Worm (Caenorhabditis elegans) whole organism, L1 larva: ENCODE results near the gene C32D5.14.

Experiments
- Y116A8C.19 ChIP-seq: sonication (generic microtip); optimal IDR thresholded peaks from 2 replicates; lab custom pipeline; 2016; ENCODE audit warnings: missing compliant biosample characterization, missing genetic modification characterization, borderline replicate concordance
- alr-1 ChIP-seq: fragments of 200-800 bp; sonication (Bioruptor generic); optimal IDR thresholded peaks from 2 replicates; lab custom pipeline; 2018; ENCODE audit warnings: borderline replicate concordance, mild to moderate bottlenecking, missing genetic modification characterization, missing compliant biosample characterization
- blmp-1 ChIP-seq: fragments of 150-350 bp; optimal IDR thresholded peaks from 2 replicates; lab custom pipeline; 2014; ENCODE audit warnings: missing biosample characterization, missing genetic modification characterization
- ceh-8 ChIP-seq: fragments of 200-800 bp; sonication (Bioruptor generic); optimal IDR thresholded peaks from 2 replicates; lab custom pipeline; 2018; ENCODE audit warnings: mild to moderate bottlenecking, missing genetic modification characterization, moderate library complexity, missing compliant biosample characterization
- ceh-82 ChIP-seq, 3 experiments: fragments of 150-350 bp in 1 of 3; sonication (generic microtip) in 2 of 3; optimal IDR thresholded peaks; 2 replicates each; lab custom pipeline; 2014 to 2017; ENCODE audit warnings: missing biosample characterization in 3 of 3, missing genetic modification characterization in 3 of 3
- ceh-88 ChIP-seq: fragments of 200-800 bp; sonication (Bioruptor generic); IDR thresholded peaks from 2 replicates; pipeline ENCODE4 v1.3.6; 2022; ENCODE audit warnings: missing genetic modification characterization, missing compliant biosample characterization
- ces-1 ChIP-seq: fragments of 150-350 bp; optimal IDR thresholded peaks from 2 replicates; lab custom pipeline; 2014; ENCODE audit warnings: missing biosample characterization, missing genetic modification reagents, missing genetic modification characterization
- dsc-1 ChIP-seq: sonication (generic microtip); optimal IDR thresholded peaks from 2 replicates; lab custom pipeline; 2016; ENCODE audit warnings: mild to moderate bottlenecking, missing genetic modification characterization, missing compliant biosample characterization
- efl-1 ChIP-seq, 4 experiments: fragments of 150-350 bp; optimal IDR thresholded peaks in 3 of 4; peaks in 1 of 4; 1 replicate in 1 of 4; 2 replicates in 3 of 4; lab custom pipeline; 2014; ENCODE audit warnings: missing biosample characterization in 2 of 4, missing genetic modification characterization in 2 of 4, missing genetic modification reagents in 2 of 4
- efl-3 ChIP-seq: fragments of 200-800 bp; sonication (Bioruptor generic); optimal IDR thresholded peaks from 2 replicates; lab custom pipeline; 2018; ENCODE audit warnings: mild to moderate bottlenecking, missing genetic modification characterization, missing compliant biosample characterization
- egl-13 ChIP-seq: sonication (generic microtip); optimal IDR thresholded peaks from 2 replicates; lab custom pipeline; 2016; ENCODE audit warnings: missing genotype, missing genetic modification reagents, missing genetic modification characterization, missing compliant biosample characterization
- elt-3 ChIP-seq, 6 experiments: fragments of 150-350 bp in 1 of 6; sonication (generic microtip); optimal IDR thresholded peaks; 2 replicates each; lab custom pipeline; 2017 to 2018; ENCODE audit warnings: missing biosample characterization in 6 of 6, missing genetic modification characterization in 6 of 6, inconsistent platforms in 1 of 6
- ets-5 ChIP-seq: fragments of 200-800 bp; sonication (Bioruptor generic); IDR thresholded peaks from 2 replicates; pipeline ENCODE4 v1.3.6; 2022; ENCODE audit warnings: missing genetic modification characterization, missing compliant biosample characterization
- fkh-10 ChIP-seq: sonication (generic microtip); optimal IDR thresholded peaks from 2 replicates; lab custom pipeline; 2017; ENCODE audit warnings: missing biosample characterization, missing genetic modification reagents, missing genetic modification characterization
- fkh-4 ChIP-seq: sonication (generic microtip); optimal IDR thresholded peaks from 2 replicates; lab custom pipeline; 2016; ENCODE audit warnings: missing compliant biosample characterization, missing genetic modification characterization, borderline replicate concordance
- fkh-8 ChIP-seq: sonication (generic microtip); optimal IDR thresholded peaks from 2 replicates; lab custom pipeline; 2016; ENCODE audit warnings: mild to moderate bottlenecking, missing genetic modification characterization, missing compliant biosample characterization
- grh-1 ChIP-seq: fragments of 200-800 bp; sonication (Bioruptor generic); IDR thresholded peaks from 2 replicates; pipeline ENCODE4 v1.3.6; 2022; ENCODE audit warnings: missing genetic modification reagents, missing genetic modification characterization, missing compliant biosample characterization
- hlh-4 ChIP-seq: sonication (generic microtip); optimal IDR thresholded peaks from 2 replicates; lab custom pipeline; 2016; ENCODE audit warnings: mild to moderate bottlenecking, missing genetic modification characterization, missing compliant biosample characterization
- isw-1 ChIP-seq: fragments of 200-800 bp; sonication (Bioruptor generic); IDR thresholded peaks from 2 replicates; pipeline ENCODE4 v1.3.6; 2022; ENCODE audit warnings: missing genetic modification characterization, missing compliant biosample characterization
- jun-1 ChIP-seq: fragments of 150-350 bp; optimal IDR thresholded peaks from 2 replicates; lab custom pipeline; 2014; ENCODE audit warnings: missing biosample characterization, missing genetic modification reagents, missing genetic modification characterization
- lin-13 ChIP-seq: fragments of 150-350 bp; optimal IDR thresholded peaks from 2 replicates; lab custom pipeline; 2014; ENCODE audit warnings: missing biosample characterization, missing genetic modification reagents, missing genetic modification characterization
- lin-14 ChIP-seq: fragments of 200-800 bp; sonication (Bioruptor generic); optimal IDR thresholded peaks from 2 replicates; lab custom pipeline; 2018; ENCODE audit warnings: mild to moderate bottlenecking, missing genetic modification characterization, moderate library complexity, missing compliant biosample characterization
- lin-39 ChIP-seq: fragments of 150-350 bp; optimal IDR thresholded peaks from 2 replicates; lab custom pipeline; 2014; ENCODE audit warnings: missing biosample characterization, missing genetic modification reagents, missing genetic modification characterization
- lsy-2 ChIP-seq, 2 experiments: fragments of 150-350 bp; optimal IDR thresholded peaks; 2 replicates each; lab custom pipeline; 2014; ENCODE audit warnings: missing biosample characterization in 2 of 2, missing genetic modification characterization in 2 of 2
- mab-9 ChIP-seq: fragments of 200-800 bp; sonication (Bioruptor generic); IDR thresholded peaks from 2 replicates; pipeline ENCODE4 v1.3.6; 2022; ENCODE audit warnings: missing genetic modification reagents, missing genetic modification characterization, missing compliant biosample characterization
- mdl-1 ChIP-seq, 2 experiments: fragments of 150-350 bp; optimal IDR thresholded peaks; 2 replicates each; lab custom pipeline; 2014 to 2017; ENCODE audit warnings: missing biosample characterization in 2 of 2, missing genetic modification characterization in 2 of 2, inconsistent platforms in 1 of 2
- mep-1 ChIP-seq: fragments of 150-350 bp; optimal IDR thresholded peaks from 2 replicates; lab custom pipeline; 2014; ENCODE audit warnings: missing biosample characterization, missing genetic modification characterization
- nhr-11 ChIP-seq: fragments of 150-350 bp; optimal IDR thresholded peaks from 2 replicates; lab custom pipeline; 2014; ENCODE audit warnings: missing biosample characterization, missing genetic modification characterization
- nhr-20 ChIP-seq: sonication (generic microtip); optimal IDR thresholded peaks from 2 replicates; lab custom pipeline; 2016; ENCODE audit warnings: mild to moderate bottlenecking, missing genetic modification characterization, missing compliant biosample characterization
- nhr-71 ChIP-seq: sonication (generic microtip); optimal IDR thresholded peaks from 2 replicates; lab custom pipeline; 2016; ENCODE audit warnings: mild to moderate bottlenecking, missing genetic modification characterization, moderate library complexity, missing compliant biosample characterization
- nhr-77 ChIP-seq: fragments of 150-350 bp; optimal IDR thresholded peaks from 2 replicates; lab custom pipeline; 2014; ENCODE audit warnings: missing biosample characterization, missing genetic modification characterization
- pag-3 ChIP-seq: sonication (generic microtip); optimal IDR thresholded peaks from 2 replicates; lab custom pipeline; 2017; ENCODE audit warnings: missing genetic modification characterization, mild to moderate bottlenecking, missing compliant biosample characterization, antibody characterized with exemption, borderline replicate concordance; ENCODE audit not compliant: insufficient read depth
- pax-3 ChIP-seq: fragments of 200-800 bp; sonication (Bioruptor generic); optimal IDR thresholded peaks from 2 replicates; lab custom pipeline; 2018; ENCODE audit warnings: mild to moderate bottlenecking, missing genetic modification characterization, moderate library complexity, missing compliant biosample characterization
- rnt-1 ChIP-seq: sonication (generic microtip); optimal IDR thresholded peaks from 2 replicates; lab custom pipeline; 2016; ENCODE audit warnings: mild to moderate bottlenecking, missing genetic modification characterization, moderate library complexity, missing compliant biosample characterization
- skn-1 ChIP-seq: fragments of 150-350 bp; optimal IDR thresholded peaks from 2 replicates; lab custom pipeline; 2014; ENCODE audit warnings: missing biosample characterization, missing genetic modification characterization
- snu-23 ChIP-seq: sonication (generic microtip); optimal IDR thresholded peaks from 2 replicates; lab custom pipeline; 2016; ENCODE audit warnings: missing genetic modification characterization, missing compliant biosample characterization
- swsn-7 ChIP-seq: sonication (generic microtip); optimal IDR thresholded peaks from 2 replicates; lab custom pipeline; 2016; ENCODE audit warnings: missing genetic modification characterization, missing compliant biosample characterization
- tbx-2 ChIP-seq: sonication (generic microtip); optimal IDR thresholded peaks from 2 replicates; lab custom pipeline; 2016; ENCODE audit warnings: missing genetic modification characterization, missing compliant biosample characterization
- xbp-1 ChIP-seq: sonication (generic microtip); optimal IDR thresholded peaks from 2 replicates; lab custom pipeline; 2016; ENCODE audit warnings: missing genetic modification characterization, missing compliant biosample characterization
- zag-1 ChIP-seq: fragments of 150-350 bp; optimal IDR thresholded peaks from 2 replicates; lab custom pipeline; 2014; ENCODE audit warnings: missing biosample characterization, missing genetic modification characterization
- zip-4 ChIP-seq: fragments of 200-800 bp; sonication (Bioruptor generic); optimal IDR thresholded peaks from 2 replicates; lab custom pipeline; 2018; ENCODE audit warnings: mild to moderate bottlenecking, missing genetic modification characterization, moderate library complexity, missing compliant biosample characterization

The C32D5.14 gene

ce11 chrII:6294261-6294660, 41.0 kb upstream of the C32D5.14 start, which contains the start of gene mps-1:
Gene mps-1, minus strand, starts transcription at chrII:6294361.
- TF ChIP-seq dsc-1: peak; percentile 27
- TF ChIP-seq mep-1 (tag; lab: Kevin White, UChicago): no peak
- TF ChIP-seq fkh-4 (tag; lab: Kevin White, UChicago): no peak
- peak; percentile 51 for TF ChIP-seq fkh-8 (tag; lab: Kevin White, UChicago)
- TF ChIP-seq, all 84 proteins: peak for 2

- no peak for TF ChIP-seq nhr-11 (tag; lab: Kevin White, UChicago)
- TF ChIP-seq fkh-10 (GFP tag; lab: Kevin White, UChicago): no peak
- TF ChIP-seq alr-1 (tag; lab: Kevin White, UChicago): no peak
- peak; percentile 43 for TF ChIP-seq nhr-71 (tag; lab: Kevin White, UChicago)
- no peak for TF ChIP-seq tbx-2 (tag; lab: Kevin White, UChicago)
- TF ChIP-seq nhr-77: no peak
- no peak for TF ChIP-seq ceh-8 (GFP tag; lab: Kevin White, UChicago)
- no peak for TF ChIP-seq lin-39
- TF ChIP-seq grh-1 (GFP tag; lab: Robert Waterston, UW): no peak
- TF ChIP-seq mab-9: no peak
- no peak for TF ChIP-seq ceh-82 (tag; optimal IDR thresholded peaks at IDR 0.05; lab: Kevin White, UChicago)
- TF ChIP-seq skn-1 (tag; lab: Kevin White, UChicago): no peak
- peak in 1 of 2 experiments; percentile 2 for TF ChIP-seq lsy-2 (tag; optimal IDR thresholded peaks at IDR 0.05; lab: Kevin White, UChicago)
- TF ChIP-seq hlh-4 (tag; lab: Kevin White, UChicago): no peak
- no peak for TF ChIP-seq zag-1 (tag; lab: Kevin White, UChicago)
- no peak for TF ChIP-seq blmp-1 (tag; lab: Kevin White, UChicago)
- TF ChIP-seq jun-1: no peak
- no peak for TF ChIP-seq efl-3 (GFP tag; lab: Kevin White, UChicago)
- TF ChIP-seq ceh-88 (GFP tag; lab: Robert Waterston, UW): no peak
- peak; percentile 89 for TF ChIP-seq lin-14 (GFP tag; lab: Kevin White, UChicago)
- TF ChIP-seq egl-13 (tag; lab: Kevin White, UChicago): no peak
- TF ChIP-seq isw-1 (GFP tag; lab: Robert Waterston, UW): no peak
- TF ChIP-seq nhr-20: no peak
- TF ChIP-seq xbp-1 (tag; lab: Kevin White, UChicago): no peak
- TF ChIP-seq zip-4 (GFP tag; lab: Kevin White, UChicago): no peak
- no peak for TF ChIP-seq efl-1 (optimal IDR thresholded peaks at IDR 0.05; lab: Kevin White, UChicago)
- peak in 1 of 2 experiments; percentile 92 for TF ChIP-seq efl-1 (GFP tag; optimal IDR thresholded peaks at IDR 0.05 in 1 of 2; lab: Kevin White, UChicago)
- no peak for TF ChIP-seq elt-3 (tag; optimal IDR thresholded peaks at IDR 0.05; lab: Kevin White, UChicago)
- no peak for TF ChIP-seq pax-3 (tag; lab: Kevin White, UChicago)
- TF ChIP-seq rnt-1: peak; percentile 50
- TF ChIP-seq dsc-1: peak; percentile 34
- no peak for TF ChIP-seq lin-13
- TF ChIP-seq mdl-1 (tag; optimal IDR thresholded peaks at IDR 0.05; lab: Kevin White, UChicago): peak in 1 of 2 experiments; percentile 0
- TF ChIP-seq swsn-7: no peak
- no peak for TF ChIP-seq ces-1 (GFP tag; lab: Kevin White, UChicago)
- peak; percentile 20 for TF ChIP-seq snu-23 (GFP tag; lab: Kevin White, UChicago)
- no peak for TF ChIP-seq Y116A8C.19
- TF ChIP-seq ets-5 (GFP tag; lab: Robert Waterston, UW): no peak
- peak; percentile 11 for TF ChIP-seq pag-3 (tag; lab: Kevin White, UChicago)
Measured at ce11 chrII:6303209-6303740, 32.0 kb upstream of the C32D5.14 start, which contains the start of gene C29F5.1. Gene C29F5.1, plus strand, starts transcription at chrII:6303525.
